Worm (Caenorhabditis elegans) whole organism, L4 larva: Measurements from ENCODE around the gene Y54G11A.4.

Experiments used
- F49E8.2 ChIP-seq: sonication (generic microtip); optimal IDR thresholded peaks from 2 replicates; lab custom pipeline; 2016; ENCODE audit warnings: missing compliant biosample characterization, mild to moderate bottlenecking, missing genetic modification characterization, borderline replicate concordance
- ZK546.5 ChIP-seq, 2 experiments: sonication (generic microtip); optimal IDR thresholded peaks; 2 replicates each; lab custom pipeline; 2017; ENCODE audit warnings: missing biosample characterization in 2 of 2, missing genetic modification characterization in 2 of 2
- aly-2 ChIP-seq: sonication (generic microtip); optimal IDR thresholded peaks from 2 replicates; lab custom pipeline; 2018; ENCODE audit warnings: missing biosample characterization, missing genetic modification characterization
- egl-43 ChIP-seq: fragments of 200-800 bp; sonication (Bioruptor generic); IDR thresholded peaks from 2 replicates; pipeline ENCODE4 v1.3.6; 2022; ENCODE audit warnings: missing genetic modification reagents, missing genetic modification characterization, missing compliant biosample characterization
- fkh-10 ChIP-seq: fragments of 150-350 bp; optimal IDR thresholded peaks from 2 replicates; lab custom pipeline; 2014; ENCODE audit warnings: missing biosample characterization, missing genetic modification reagents, missing genetic modification characterization
- gei-8 ChIP-seq: fragments of 200-800 bp; sonication (Bioruptor generic); optimal IDR thresholded peaks from 2 replicates; lab custom pipeline; 2018; ENCODE audit warnings: mild to moderate bottlenecking, missing genetic modification characterization, missing compliant biosample characterization
- lin-1 ChIP-seq: fragments of 200-800 bp; sonication (Bioruptor generic); IDR thresholded peaks from 2 replicates; pipeline ENCODE4 v1.3.6; 2022; ENCODE audit warnings: missing genetic modification reagents, missing genetic modification characterization, missing compliant biosample characterization
- lin-13 ChIP-seq: fragments of 150-350 bp; optimal IDR thresholded peaks from 2 replicates; lab custom pipeline; 2014; ENCODE audit warnings: missing biosample characterization, missing genetic modification reagents, missing genetic modification characterization
- lsy-2 ChIP-seq, 2 experiments: fragments of 150-350 bp in 1 of 2; sonication (generic microtip) in 1 of 2; optimal IDR thresholded peaks; 2 replicates each; lab custom pipeline; 2014 to 2017; ENCODE audit warnings: missing biosample characterization in 2 of 2, missing genetic modification characterization in 2 of 2
- nhr-76 ChIP-seq: fragments of 150-350 bp; optimal IDR thresholded peaks from 2 replicates; lab custom pipeline; 2014; ENCODE audit warnings: missing biosample characterization, missing genetic modification characterization
- pha-4 ChIP-seq, 2 experiments: fragments of 150-350 bp in 1 of 2; fragments of 200-800 bp in 1 of 2; sonication (Bioruptor generic) in 1 of 2; IDR thresholded peaks in 1 of 2; optimal IDR thresholded peaks in 1 of 2; 2 replicates each; pipeline versions ENCODE4 v1.3.6 to Lab custom; 2014 to 2022; ENCODE audit warnings: missing genetic modification characterization in 2 of 2, missing genetic modification reagents in 2 of 2, missing biosample characterization in 1 of 2, missing compliant biosample characterization in 1 of 2
- set-16 ChIP-seq: fragments of 200-800 bp; sonication (Bioruptor generic); IDR thresholded peaks from 2 replicates; pipeline ENCODE4 v1.3.6; 2022; ENCODE audit warnings: missing genetic modification reagents, missing genetic modification characterization, missing compliant biosample characterization
- ztf-11 ChIP-seq: fragments of 150-350 bp; optimal IDR thresholded peaks from 2 replicates; lab custom pipeline; 2014; ENCODE audit warnings: missing biosample characterization, missing genetic modification characterization

DNA sequence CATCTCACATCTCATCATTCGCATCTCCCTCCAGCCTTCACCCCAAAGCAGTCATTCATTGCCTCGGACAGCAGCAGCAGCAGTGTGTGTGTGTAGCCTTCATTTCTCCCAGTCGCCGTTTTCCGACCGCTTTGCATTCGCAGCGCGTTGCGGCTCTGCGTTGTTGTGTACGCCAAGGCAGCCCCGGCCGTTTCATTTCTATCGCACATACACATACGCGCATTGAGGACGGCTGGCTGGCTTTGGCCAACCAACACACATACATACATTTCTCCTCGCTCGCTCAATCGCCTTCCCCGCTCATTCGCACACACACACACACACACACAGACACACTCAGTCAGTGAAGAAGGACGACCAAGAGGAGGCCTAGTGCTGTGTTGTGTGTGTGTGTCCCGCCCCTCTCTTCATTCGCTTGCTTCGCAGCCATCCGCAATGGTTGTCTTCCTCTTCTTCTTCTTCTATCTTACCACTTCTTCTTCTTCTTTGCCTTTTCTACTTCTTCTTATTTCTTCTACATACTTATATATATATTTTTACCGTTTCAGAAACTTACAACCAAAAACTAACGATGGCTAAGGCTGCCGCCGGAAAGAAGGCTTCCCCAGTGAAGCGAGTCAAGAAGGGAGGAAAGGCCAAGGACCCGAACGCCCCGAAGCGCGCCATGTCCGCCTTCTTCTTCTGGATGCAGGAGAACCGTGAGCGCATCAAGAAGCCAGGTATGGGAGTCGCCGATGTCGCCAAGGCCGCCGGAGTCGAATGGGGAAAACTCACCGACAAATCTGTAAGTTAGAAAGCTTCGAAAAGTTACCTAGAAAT, 42.3 kb upstream of the Y54G11A.4 start, which contains the start of gene hmg-1.1:
- TF ChIP-seq ztf-11 (tag; lab: Kevin White, UChicago): no peak
- TF ChIP-seq F49E8.2 (tag; lab: Kevin White, UChicago): no peak
- no peak for TF ChIP-seq aly-2 (tag; lab: Kevin White, UChicago)
- no peak for TF ChIP-seq gei-8
- TF ChIP-seq ZK546.5 (tag; optimal IDR thresholded peaks at IDR 0.05; lab: Kevin White, UChicago): no peak
- TF ChIP-seq fkh-10 (GFP tag; lab: Kevin White, UChicago): peak; percentile 25
- TF ChIP-seq nhr-76 (tag; lab: Kevin White, UChicago): no peak
- TF ChIP-seq egl-43 (GFP tag; lab: Robert Waterston, UW): peak; percentile 66; the same call in 1 of the 2 replicates
- TF ChIP-seq set-16 (GFP tag; lab: Robert Waterston, UW): peak; percentile 83
- peak; percentile 66 for TF ChIP-seq lin-1 (GFP tag; lab: Robert Waterston, UW)
- peak; percentile 62 to 80 for TF ChIP-seq lsy-2 (tag; optimal IDR thresholded peaks at IDR 0.05; lab: Kevin White, UChicago)
- TF ChIP-seq pha-4 (GFP tag; IDR thresholded peaks at IDR 0.05; lab: Robert Waterston, UW): peak; percentile 53; the same call in 1 of the 2 replicates
- TF ChIP-seq pha-4 (tag; optimal IDR thresholded peaks at IDR 0.05; lab: Kevin White, UChicago): peak; percentile 46
- TF ChIP-seq lin-13 (GFP tag; lab: Kevin White, UChicago): peak; percentile 95
